Worm (Caenorhabditis elegans) whole organism, L4/young adult: ENCODE results near the gene tag-153.

ENCODE experiments used
- W03F9.2 ChIP-seq: fragments of 150-350 bp; optimal IDR thresholded peaks from 2 replicates; lab custom pipeline; 2014; ENCODE audit warnings: missing biosample characterization, missing genetic modification characterization
- dao-5 ChIP-seq: sonication (generic microtip); optimal IDR thresholded peaks from 2 replicates; lab custom pipeline; 2016; ENCODE audit warnings: missing genotype, missing genetic modification characterization, moderate library complexity, missing compliant biosample characterization

DNA sequence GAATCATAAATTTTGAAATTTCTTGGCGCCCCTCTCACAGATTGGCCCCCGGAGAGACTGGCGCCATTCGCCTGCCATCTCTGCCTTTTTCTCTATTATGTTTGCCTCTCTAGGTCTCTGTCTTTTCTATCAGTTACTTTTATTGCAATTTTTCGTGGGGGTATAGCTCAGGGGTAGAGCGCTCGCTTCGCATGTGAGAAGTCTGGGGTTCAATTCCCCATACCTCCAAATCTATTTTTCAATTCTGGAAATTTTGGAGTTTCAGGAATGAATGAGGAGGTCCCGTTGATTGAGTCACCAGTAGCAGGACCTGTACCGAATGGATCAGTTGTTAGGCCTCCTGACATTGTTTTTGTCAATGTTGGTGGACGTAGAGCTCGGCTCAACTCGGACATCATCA, 4.8 kb upstream of the tag-153 start, which contains the start of gene kvs-3:
- TF ChIP-seq dao-5 (tag; lab: Kevin White, UChicago) (peak; percentile 79), W03F9.2 (tag; lab: Kevin White, UChicago) (no peak)
